Fruit fly (Drosophila melanogaster) whole organism, wandering third instar larva: ENCODE results near the gene gish.

Experiments
- Abd-B ChIP-seq: fragments of >200 bp; optimal IDR thresholded peaks from 2 replicates; lab custom pipeline; 2017; ENCODE audit warnings: missing biosample characterization, missing genetic modification characterization
- CG9705 ChIP-seq: fragments of 200-800 bp; sonication (Bioruptor generic); optimal IDR thresholded peaks from 2 replicates; lab custom pipeline; 2018; ENCODE audit warnings: missing biosample characterization, mild to moderate bottlenecking, missing genetic modification characterization
- CrebA ChIP-seq: fragments of 200-800 bp; sonication (Bioruptor generic); optimal IDR thresholded peaks from 2 replicates; lab custom pipeline; 2016; ENCODE audit warnings: missing biosample characterization, mild to moderate bottlenecking, missing genetic modification characterization, borderline replicate concordance
- Dfd ChIP-seq: fragments of >200 bp; optimal IDR thresholded peaks from 2 replicates; lab custom pipeline; 2017; ENCODE audit warnings: missing biosample characterization, missing genetic modification characterization
- Hnf4 ChIP-seq: fragments of 200-800 bp; sonication (Bioruptor generic); optimal IDR thresholded peaks from 2 replicates; lab custom pipeline; 2016; ENCODE audit warnings: missing biosample characterization, mild to moderate bottlenecking, missing genetic modification characterization
- Hr78 ChIP-seq: fragments of >200 bp; optimal IDR thresholded peaks from 2 replicates; lab custom pipeline; 2017; ENCODE audit warnings: missing biosample characterization, missing genetic modification characterization
- Hr83 ChIP-seq: fragments of 200-300 bp; sonication (Bioruptor generic); optimal IDR thresholded peaks from 2 replicates; lab custom pipeline; 2016; ENCODE audit warnings: missing biosample characterization, mild to moderate bottlenecking, missing genetic modification characterization, moderate library complexity; ENCODE audit not compliant: poor library complexity, severe bottlenecking
- Jra ChIP-seq: sonication (Bioruptor generic); optimal IDR thresholded peaks from 2 replicates; lab custom pipeline; 2016; ENCODE audit warnings: missing biosample characterization, missing genetic modification characterization
- Myc ChIP-seq: fragments of >200 bp; optimal IDR thresholded peaks from 2 replicates; lab custom pipeline; 2017
- dmrt93B ChIP-seq: fragments of 200-800 bp; sonication (Bioruptor generic); optimal IDR thresholded peaks from 2 replicates; lab custom pipeline; 2018; ENCODE audit warnings: missing biosample characterization, mild to moderate bottlenecking, missing genetic modification characterization
- foxo ChIP-seq, 2 experiments: fragments of 200-800 bp; sonication (Bioruptor generic); optimal IDR thresholded peaks; 2 replicates in 1 of 2; 3 replicates in 1 of 2; lab custom pipeline; 2016 to 2017; ENCODE audit warnings: missing biosample characterization in 2 of 2, missing genetic modification characterization in 2 of 2
- psq ChIP-seq: fragments of 200-800 bp; sonication (Bioruptor generic); optimal IDR thresholded peaks from 3 replicates; lab custom pipeline; 2017; ENCODE audit warnings: missing biosample characterization, mild to moderate bottlenecking, missing genetic modification characterization, moderate library complexity
- rgr ChIP-seq: fragments of 200-800 bp; sonication (Bioruptor generic); optimal IDR thresholded peaks from 3 replicates; lab custom pipeline; 2016; ENCODE audit warnings: missing biosample characterization, mild to moderate bottlenecking, missing genetic modification characterization
- woc ChIP-seq: sonication (Bioruptor generic); optimal IDR thresholded peaks from 2 replicates; lab custom pipeline; 2016; ENCODE audit warnings: missing biosample characterization, mild to moderate bottlenecking, missing genetic modification characterization

dm6 chr3R:16239304-16239703, 32.9 kb upstream of the gish start:
- TF ChIP-seq Jra (GFP tag; lab: Kevin White, UChicago), result no peak
- no peak for TF ChIP-seq CrebA (GFP tag; lab: Kevin White, UChicago)
- TF ChIP-seq CG9705 (GFP tag; lab: Kevin White, UChicago), result no peak
- TF ChIP-seq foxo (GFP tag; optimal IDR thresholded peaks at IDR 0.05; lab: Kevin White, UChicago), result no peak
- no peak for TF ChIP-seq woc
- TF ChIP-seq Dfd (GFP tag; lab: Kevin White, UChicago), result no peak
- TF ChIP-seq Hr83 (GFP tag; lab: Kevin White, UChicago), result no peak
- TF ChIP-seq Hr78 (GFP tag; lab: Kevin White, UChicago), result no peak
- no peak for TF ChIP-seq rgr (GFP tag; lab: Kevin White, UChicago)
- no peak for TF ChIP-seq Myc (lab: Kevin White, UChicago)
- no peak for TF ChIP-seq Hnf4 (GFP tag; lab: Kevin White, UChicago)
- no peak for TF ChIP-seq dmrt93B (GFP tag; lab: Kevin White, UChicago)
- TF ChIP-seq psq (GFP tag; lab: Kevin White, UChicago), result no peak
- TF ChIP-seq Abd-B, result no peak
